Worm (Caenorhabditis elegans) whole organism, L1 larva: ENCODE results near the gene dyf-7.

ENCODE experiments used
- C16A3.4 ChIP-seq: fragments of 150-350 bp; optimal IDR thresholded peaks from 2 replicates; lab custom pipeline; 2014; ENCODE audit warnings: missing biosample characterization, missing genetic modification characterization
- C34B4.2 ChIP-seq: sonication (generic microtip); optimal IDR thresholded peaks from 2 replicates; lab custom pipeline; 2017; ENCODE audit warnings: mild to moderate bottlenecking, missing genetic modification characterization, missing compliant biosample characterization
- alr-1 ChIP-seq: fragments of 200-800 bp; sonication (Bioruptor generic); optimal IDR thresholded peaks from 2 replicates; lab custom pipeline; 2018; ENCODE audit warnings: borderline replicate concordance, mild to moderate bottlenecking, missing genetic modification characterization, missing compliant biosample characterization
- blmp-1 ChIP-seq: fragments of 150-350 bp; optimal IDR thresholded peaks from 2 replicates; lab custom pipeline; 2014; ENCODE audit warnings: missing biosample characterization, missing genetic modification characterization
- ceh-90 ChIP-seq: sonication (generic microtip); optimal IDR thresholded peaks from 2 replicates; lab custom pipeline; 2016; ENCODE audit warnings: missing genetic modification characterization, missing compliant biosample characterization
- ces-1 ChIP-seq: fragments of 150-350 bp; optimal IDR thresholded peaks from 2 replicates; lab custom pipeline; 2014; ENCODE audit warnings: missing biosample characterization, missing genetic modification reagents, missing genetic modification characterization
- dpl-1 ChIP-seq, 3 experiments: fragments of 150-350 bp in 2 of 3; sonication (generic microtip) in 1 of 3; optimal IDR thresholded peaks; 2 replicates each; lab custom pipeline; 2014 to 2017; ENCODE audit warnings: missing biosample characterization in 3 of 3, missing genetic modification characterization in 3 of 3, missing genetic modification reagents in 3 of 3
- dsc-1 ChIP-seq: sonication (generic microtip); optimal IDR thresholded peaks from 2 replicates; lab custom pipeline; 2016; ENCODE audit warnings: mild to moderate bottlenecking, missing genetic modification characterization, missing compliant biosample characterization
- efl-3 ChIP-seq: fragments of 200-800 bp; sonication (Bioruptor generic); optimal IDR thresholded peaks from 2 replicates; lab custom pipeline; 2018; ENCODE audit warnings: mild to moderate bottlenecking, missing genetic modification characterization, missing compliant biosample characterization
- egl-13 ChIP-seq: sonication (generic microtip); optimal IDR thresholded peaks from 2 replicates; lab custom pipeline; 2016; ENCODE audit warnings: missing genotype, missing genetic modification reagents, missing genetic modification characterization, missing compliant biosample characterization
- egl-27 ChIP-seq, 2 experiments: fragments of 150-350 bp in 1 of 2; sonication (generic microtip); optimal IDR thresholded peaks; 3 replicates each; lab custom pipeline; 2017 to 2018; ENCODE audit warnings: missing biosample characterization in 2 of 2, missing genetic modification characterization in 2 of 2, missing genetic modification reagents in 2 of 2
- fkh-10 ChIP-seq: sonication (generic microtip); optimal IDR thresholded peaks from 2 replicates; lab custom pipeline; 2017; ENCODE audit warnings: missing biosample characterization, missing genetic modification reagents, missing genetic modification characterization
- fkh-4 ChIP-seq: sonication (generic microtip); optimal IDR thresholded peaks from 2 replicates; lab custom pipeline; 2016; ENCODE audit warnings: missing compliant biosample characterization, missing genetic modification characterization, borderline replicate concordance
- fos-1 ChIP-seq: fragments of 150-350 bp; optimal IDR thresholded peaks from 2 replicates; lab custom pipeline; 2014; ENCODE audit warnings: missing biosample characterization, missing genetic modification characterization
- hlh-17 ChIP-seq: fragments of 200-800 bp; sonication (Bioruptor generic); optimal IDR thresholded peaks from 2 replicates; lab custom pipeline; 2018; ENCODE audit warnings: missing genetic modification characterization, mild to moderate bottlenecking, missing compliant biosample characterization, moderate library complexity, borderline replicate concordance
- irx-1 ChIP-seq: sonication (generic microtip); optimal IDR thresholded peaks from 2 replicates; lab custom pipeline; 2016; ENCODE audit warnings: missing genetic modification characterization, missing compliant biosample characterization
- isw-1 ChIP-seq: fragments of 200-800 bp; sonication (Bioruptor generic); IDR thresholded peaks from 2 replicates; pipeline ENCODE4 v1.3.6; 2022; ENCODE audit warnings: missing genetic modification characterization, missing compliant biosample characterization
- jun-1 ChIP-seq: fragments of 150-350 bp; optimal IDR thresholded peaks from 2 replicates; lab custom pipeline; 2014; ENCODE audit warnings: missing biosample characterization, missing genetic modification reagents, missing genetic modification characterization
- lin-14 ChIP-seq: fragments of 200-800 bp; sonication (Bioruptor generic); optimal IDR thresholded peaks from 2 replicates; lab custom pipeline; 2018; ENCODE audit warnings: mild to moderate bottlenecking, missing genetic modification characterization, moderate library complexity, missing compliant biosample characterization
- lin-39 ChIP-seq: fragments of 150-350 bp; optimal IDR thresholded peaks from 2 replicates; lab custom pipeline; 2014; ENCODE audit warnings: missing biosample characterization, missing genetic modification reagents, missing genetic modification characterization
- lir-3 ChIP-seq: sonication (generic microtip); optimal IDR thresholded peaks from 2 replicates; lab custom pipeline; 2016; ENCODE audit warnings: mild to moderate bottlenecking, missing genetic modification characterization, moderate library complexity, missing compliant biosample characterization; ENCODE audit not compliant: poor library complexity
- lsy-2 ChIP-seq, 2 experiments: fragments of 150-350 bp; optimal IDR thresholded peaks; 2 replicates each; lab custom pipeline; 2014; ENCODE audit warnings: missing biosample characterization in 2 of 2, missing genetic modification characterization in 2 of 2
- mdl-1 ChIP-seq, 2 experiments: fragments of 150-350 bp; optimal IDR thresholded peaks; 2 replicates each; lab custom pipeline; 2014 to 2017; ENCODE audit warnings: missing biosample characterization in 2 of 2, missing genetic modification characterization in 2 of 2, inconsistent platforms in 1 of 2
- nhr-11 ChIP-seq: fragments of 150-350 bp; optimal IDR thresholded peaks from 2 replicates; lab custom pipeline; 2014; ENCODE audit warnings: missing biosample characterization, missing genetic modification characterization
- nhr-12 ChIP-seq: sonication (generic microtip); optimal IDR thresholded peaks from 2 replicates; lab custom pipeline; 2017; ENCODE audit warnings: missing biosample characterization, missing genetic modification characterization
- nhr-19 ChIP-seq: fragments of 200-800 bp; sonication (Bioruptor generic); conservative IDR thresholded peaks from 2 replicates; pipeline ENCODE4 v1.3.6; 2022; ENCODE audit warnings: missing genetic modification characterization, missing compliant biosample characterization
- nhr-20 ChIP-seq: sonication (generic microtip); optimal IDR thresholded peaks from 2 replicates; lab custom pipeline; 2016; ENCODE audit warnings: mild to moderate bottlenecking, missing genetic modification characterization, missing compliant biosample characterization
- nhr-237 ChIP-seq: fragments of 150-350 bp; optimal IDR thresholded peaks from 2 replicates; lab custom pipeline; 2014; ENCODE audit warnings: missing biosample characterization, missing genetic modification characterization
- nhr-28 ChIP-seq: fragments of 150-350 bp; optimal IDR thresholded peaks from 2 replicates; lab custom pipeline; 2014; ENCODE audit warnings: missing biosample characterization, missing genetic modification characterization
- nhr-71 ChIP-seq: sonication (generic microtip); optimal IDR thresholded peaks from 2 replicates; lab custom pipeline; 2016; ENCODE audit warnings: mild to moderate bottlenecking, missing genetic modification characterization, moderate library complexity, missing compliant biosample characterization
- nhr-77 ChIP-seq: fragments of 150-350 bp; optimal IDR thresholded peaks from 2 replicates; lab custom pipeline; 2014; ENCODE audit warnings: missing biosample characterization, missing genetic modification characterization
- nhr-84 ChIP-seq: sonication (generic microtip); optimal IDR thresholded peaks from 2 replicates; lab custom pipeline; 2017; ENCODE audit warnings: missing biosample characterization, missing genetic modification characterization
- pax-3 ChIP-seq: fragments of 200-800 bp; sonication (Bioruptor generic); optimal IDR thresholded peaks from 2 replicates; lab custom pipeline; 2018; ENCODE audit warnings: mild to moderate bottlenecking, missing genetic modification characterization, moderate library complexity, missing compliant biosample characterization
- skn-1 ChIP-seq: fragments of 150-350 bp; optimal IDR thresholded peaks from 2 replicates; lab custom pipeline; 2014; ENCODE audit warnings: missing biosample characterization, missing genetic modification characterization
- sox-4 ChIP-seq: sonication (generic microtip); optimal IDR thresholded peaks from 2 replicates; lab custom pipeline; 2016; ENCODE audit warnings: missing genetic modification characterization, missing compliant biosample characterization
- tlp-1 ChIP-seq: fragments of 150-350 bp; optimal IDR thresholded peaks from 2 replicates; lab custom pipeline; 2014; ENCODE audit warnings: missing biosample characterization, missing genetic modification characterization
- unc-130 ChIP-seq: fragments of 150-350 bp; optimal IDR thresholded peaks from 2 replicates; lab custom pipeline; 2017; ENCODE audit warnings: missing biosample characterization, missing genetic modification characterization, inconsistent platforms
- unc-86 ChIP-seq: sonication (generic microtip); optimal IDR thresholded peaks from 2 replicates; lab custom pipeline; 2016; ENCODE audit warnings: missing genetic modification characterization, missing compliant biosample characterization
- unc-98 ChIP-seq: fragments of 200-800 bp; sonication (Bioruptor generic); IDR thresholded peaks from 2 replicates; pipeline ENCODE4 v1.3.6; 2022; ENCODE audit warnings: missing genetic modification characterization, missing compliant biosample characterization
- ztf-11 ChIP-seq, 2 experiments: sonication (generic microtip); optimal IDR thresholded peaks; 2 replicates each; lab custom pipeline; 2016 to 2017; ENCODE audit warnings: missing genetic modification characterization in 2 of 2, missing biosample characterization in 1 of 2, missing compliant biosample characterization in 1 of 2
- ztf-4 ChIP-seq: fragments of 150-350 bp; optimal IDR thresholded peaks from 2 replicates; lab custom pipeline; 2014; ENCODE audit warnings: missing biosample characterization, missing genetic modification characterization

The dyf-7 gene

ce11 chrX:9668554-9668953, 29.9 kb upstream of the dyf-7 start, which contains the start of gene T14B1.1 (continued):
- no peak for TF ChIP-seq jun-1 (tag; lab: Kevin White, UChicago)
- TF ChIP-seq nhr-28, result no peak
- no peak for TF ChIP-seq unc-130 (tag; lab: Kevin White, UChicago)
- no peak for TF ChIP-seq ces-1 (GFP tag; lab: Kevin White, UChicago)
- TF ChIP-seq blmp-1 (tag; lab: Kevin White, UChicago), result no peak
- TF ChIP-seq tlp-1 (tag; lab: Kevin White, UChicago), result no peak
- no peak for TF ChIP-seq ceh-90 (tag; lab: Kevin White, UChicago)
- TF ChIP-seq fkh-4 (tag; lab: Kevin White, UChicago), result no peak
- peak in 1 of 2 experiments; percentile 3 for TF ChIP-seq mdl-1 (tag; optimal IDR thresholded peaks at IDR 0.05; lab: Kevin White, UChicago)
- no peak for TF ChIP-seq nhr-77
- TF ChIP-seq lir-3 (tag; lab: Kevin White, UChicago), result no peak
- no peak for TF ChIP-seq irx-1 (tag; lab: Kevin White, UChicago)
- TF ChIP-seq C16A3.4, result no peak
- TF ChIP-seq nhr-71 (tag; lab: Kevin White, UChicago), result peak; percentile 42
- TF ChIP-seq efl-3 (GFP tag; lab: Kevin White, UChicago), result no peak
- TF ChIP-seq dpl-1 (GFP tag; optimal IDR thresholded peaks at IDR 0.05; lab: Kevin White, UChicago), result no peak
- no peak for TF ChIP-seq egl-13 (tag; lab: Kevin White, UChicago)
- TF ChIP-seq sox-4 (tag; lab: Kevin White, UChicago), result no peak
- TF ChIP-seq lsy-2 (tag; optimal IDR thresholded peaks at IDR 0.05; lab: Kevin White, UChicago), result peak in 1 of 2 experiments; percentile 30
- TF ChIP-seq fkh-10 (GFP tag; lab: Kevin White, UChicago), result peak; percentile 29
- no peak for TF ChIP-seq pax-3
- TF ChIP-seq lin-39 (tag; lab: Kevin White, UChicago), result no peak
- peak; percentile 16; the same call in 1 of the 2 replicates for TF ChIP-seq nhr-19 (GFP tag; lab: Robert Waterston, UW)
- no peak for TF ChIP-seq nhr-20 (tag; lab: Kevin White, UChicago)
- TF ChIP-seq fos-1, result no peak
- TF ChIP-seq C34B4.2 (tag; lab: Kevin White, UChicago), result no peak
- TF ChIP-seq ztf-11 (tag; optimal IDR thresholded peaks at IDR 0.05; lab: Kevin White, UChicago), result no peak
- peak; percentile 9 for TF ChIP-seq unc-86 (tag; lab: Kevin White, UChicago)
- no peak for TF ChIP-seq nhr-237
- no peak for TF ChIP-seq hlh-17

ce11 chrX:9673228-9673627, 25.2 kb upstream of the dyf-7 start:
- TF ChIP-seq lir-3 (tag; lab: Kevin White, UChicago), result no peak
- TF ChIP-seq lin-14 (GFP tag; lab: Kevin White, UChicago), result peak; percentile 62

- TF ChIP-seq dsc-1 (tag; lab: Kevin White, UChicago) (peak; percentile 45), unc-98 (GFP tag; lab: Robert Waterston, UW) (no peak)
Measured at ce11 chrX:9674799-9675198, 23.7 kb upstream of the dyf-7 start, which contains the start of gene C43C3.4. TSS of gene C43C3.4 (minus strand) at chrX:9674899.

ce11 chrX:9676009-9676408, 22.4 kb upstream of the dyf-7 start:
- TF ChIP-seq nhr-12 (tag; lab: Kevin White, UChicago), result no peak
- no peak for TF ChIP-seq nhr-84
- no peak for TF ChIP-seq tlp-1 (tag; lab: Kevin White, UChicago)
- no peak for TF ChIP-seq skn-1 (tag; lab: Kevin White, UChicago)
- TF ChIP-seq nhr-11 (tag; lab: Kevin White, UChicago), result no peak
- no peak for TF ChIP-seq egl-27 (tag; optimal IDR thresholded peaks at IDR 0.05; lab: Kevin White, UChicago)
- no peak for TF ChIP-seq ztf-4 (tag; lab: Kevin White, UChicago)
- TF ChIP-seq alr-1, result no peak
- TF ChIP-seq fkh-10 (GFP tag; lab: Kevin White, UChicago), result no peak
- TF ChIP-seq isw-1 (GFP tag; lab: Robert Waterston, UW), result no peak
- TF ChIP-seq pax-3, result no peak
